Worm (Caenorhabditis elegans) whole organism, L2 larva: ENCODE data around the gene srd-74.

ENCODE experiments used
- C34F6.9 ChIP-seq: fragments of 150-350 bp; optimal IDR thresholded peaks from 2 replicates; lab custom pipeline; 2014; ENCODE audit warnings: missing biosample characterization, missing genetic modification characterization
- F13H6.1 ChIP-seq: sonication (generic microtip); optimal IDR thresholded peaks from 2 replicates; lab custom pipeline; 2016; ENCODE audit warnings: missing genetic modification characterization, missing compliant biosample characterization
- ZK546.5 ChIP-seq: sonication (generic microtip); optimal IDR thresholded peaks from 2 replicates; lab custom pipeline; 2017; ENCODE audit warnings: missing biosample characterization, missing genetic modification characterization
- alr-1 ChIP-seq: fragments of 150-350 bp; optimal IDR thresholded peaks from 2 replicates; lab custom pipeline; 2014; ENCODE audit warnings: missing biosample characterization, missing genetic modification characterization
- aly-2 ChIP-seq: fragments of 150-350 bp; optimal IDR thresholded peaks from 2 replicates; lab custom pipeline; 2014; ENCODE audit warnings: missing biosample characterization, missing genetic modification characterization
- ama-1 ChIP-seq: fragments of 150-350 bp; optimal IDR thresholded peaks from 2 replicates; lab custom pipeline; 2018; ENCODE audit warnings: inconsistent platforms
- blmp-1 ChIP-seq: sonication (generic microtip); optimal IDR thresholded peaks from 2 replicates; lab custom pipeline; 2017; ENCODE audit warnings: missing genetic modification characterization, mild to moderate bottlenecking, missing compliant biosample characterization, antibody characterized with exemption, moderate library complexity; ENCODE audit not compliant: insufficient read depth
- ceh-16 ChIP-seq: fragments of 150-350 bp; optimal IDR thresholded peaks from 2 replicates; lab custom pipeline; 2014; ENCODE audit warnings: missing biosample characterization, missing genetic modification characterization
- crh-2 ChIP-seq: sonication (generic microtip); optimal IDR thresholded peaks from 2 replicates; lab custom pipeline; 2017; ENCODE audit warnings: missing biosample characterization, missing genetic modification characterization
- dmd-4 ChIP-seq: sonication (generic microtip); optimal IDR thresholded peaks from 2 replicates; lab custom pipeline; 2017; ENCODE audit warnings: missing biosample characterization, missing genetic modification characterization
- egl-27 ChIP-seq: sonication (generic microtip); optimal IDR thresholded peaks from 3 replicates; lab custom pipeline; 2017; ENCODE audit warnings: missing biosample characterization, missing genetic modification reagents, missing genetic modification characterization
- elt-1 ChIP-seq: fragments of 150-350 bp; optimal IDR thresholded peaks from 2 replicates; lab custom pipeline; 2014; ENCODE audit warnings: missing biosample characterization, missing genetic modification characterization
- elt-3 ChIP-seq: sonication (generic microtip); optimal IDR thresholded peaks from 2 replicates; lab custom pipeline; 2017; ENCODE audit warnings: missing biosample characterization, missing genetic modification characterization
- fos-1 ChIP-seq: fragments of 150-350 bp; optimal IDR thresholded peaks from 2 replicates; lab custom pipeline; 2014; ENCODE audit warnings: missing biosample characterization, missing genetic modification characterization
- gmeb-1 ChIP-seq: fragments of 150-350 bp; optimal IDR thresholded peaks from 2 replicates; lab custom pipeline; 2014; ENCODE audit warnings: missing biosample characterization, missing genetic modification characterization
- lin-13 ChIP-seq: fragments of 150-350 bp; optimal IDR thresholded peaks from 2 replicates; lab custom pipeline; 2014; ENCODE audit warnings: missing biosample characterization, missing genetic modification reagents, missing genetic modification characterization
- lin-39 ChIP-seq: fragments of 150-350 bp; optimal IDR thresholded peaks from 2 replicates; lab custom pipeline; 2014; ENCODE audit warnings: missing biosample characterization, missing genetic modification reagents, missing genetic modification characterization
- lsy-2 ChIP-seq, 2 experiments: fragments of 150-350 bp in 1 of 2; sonication (generic microtip) in 1 of 2; optimal IDR thresholded peaks; 2 replicates each; lab custom pipeline; 2014 to 2017; ENCODE audit warnings: missing biosample characterization in 2 of 2, missing genetic modification characterization in 2 of 2
- mab-5 ChIP-seq: fragments of 150-350 bp; optimal IDR thresholded peaks from 2 replicates; lab custom pipeline; 2014; ENCODE audit warnings: missing biosample characterization, missing genetic modification characterization
- mdl-1 ChIP-seq, 2 experiments: fragments of 150-350 bp in 1 of 2; sonication (generic microtip) in 1 of 2; optimal IDR thresholded peaks; 2 replicates each; lab custom pipeline; 2017; ENCODE audit warnings: missing biosample characterization in 2 of 2, missing genetic modification characterization in 2 of 2
- nhr-129 ChIP-seq: fragments of 150-350 bp; optimal IDR thresholded peaks from 2 replicates; lab custom pipeline; 2014; ENCODE audit warnings: missing biosample characterization, missing genetic modification characterization
- nhr-77 ChIP-seq: fragments of 150-350 bp; optimal IDR thresholded peaks from 2 replicates; lab custom pipeline; 2014; ENCODE audit warnings: missing biosample characterization, missing genetic modification characterization
- peb-1 ChIP-seq: fragments of 150-350 bp; optimal IDR thresholded peaks from 2 replicates; lab custom pipeline; 2014; ENCODE audit warnings: missing biosample characterization, missing genetic modification characterization
- sem-4 ChIP-seq: fragments of 150-350 bp; optimal IDR thresholded peaks from 2 replicates; lab custom pipeline; 2014; ENCODE audit warnings: missing biosample characterization, missing genetic modification reagents, missing genetic modification characterization
- skn-1 ChIP-seq: sonication (generic microtip); optimal IDR thresholded peaks from 2 replicates; lab custom pipeline; 2017; ENCODE audit warnings: missing biosample characterization, missing genetic modification characterization
- sma-3 ChIP-seq: sonication (generic microtip); optimal IDR thresholded peaks from 2 replicates; lab custom pipeline; 2016; ENCODE audit warnings: missing genetic modification reagents, missing genetic modification characterization, missing compliant biosample characterization
- sma-9 ChIP-seq, 2 experiments: fragments of 150-350 bp in 1 of 2; sonication (generic microtip) in 1 of 2; optimal IDR thresholded peaks; 2 replicates each; lab custom pipeline; 2014 to 2016; ENCODE audit warnings: missing genetic modification characterization in 2 of 2, mild to moderate bottlenecking in 1 of 2, missing biosample characterization in 1 of 2, missing compliant biosample characterization in 1 of 2, missing genetic modification reagents in 1 of 2, moderate library complexity in 1 of 2
- snpc-4 ChIP-seq: fragments of 150-350 bp; optimal IDR thresholded peaks from 2 replicates; lab custom pipeline; 2014; ENCODE audit warnings: missing biosample characterization, missing genetic modification characterization
- unc-55 ChIP-seq: fragments of 150-350 bp; sonication (generic microtip); optimal IDR thresholded peaks from 3 replicates; lab custom pipeline; 2014; ENCODE audit warnings: missing biosample characterization, missing genetic modification reagents, missing genetic modification characterization
- unc-62 ChIP-seq: fragments of 150-350 bp; optimal IDR thresholded peaks from 2 replicates; lab custom pipeline; 2014; ENCODE audit warnings: missing biosample characterization, missing genetic modification reagents, missing genetic modification characterization
- ztf-11 ChIP-seq: sonication (generic microtip); optimal IDR thresholded peaks from 2 replicates; lab custom pipeline; 2017; ENCODE audit warnings: missing biosample characterization, missing genetic modification characterization
- ztf-4 ChIP-seq: fragments of 150-350 bp; optimal IDR thresholded peaks from 2 replicates; lab custom pipeline; 2014; ENCODE audit warnings: missing biosample characterization, missing genetic modification characterization

srd-74 gene

DNA sequence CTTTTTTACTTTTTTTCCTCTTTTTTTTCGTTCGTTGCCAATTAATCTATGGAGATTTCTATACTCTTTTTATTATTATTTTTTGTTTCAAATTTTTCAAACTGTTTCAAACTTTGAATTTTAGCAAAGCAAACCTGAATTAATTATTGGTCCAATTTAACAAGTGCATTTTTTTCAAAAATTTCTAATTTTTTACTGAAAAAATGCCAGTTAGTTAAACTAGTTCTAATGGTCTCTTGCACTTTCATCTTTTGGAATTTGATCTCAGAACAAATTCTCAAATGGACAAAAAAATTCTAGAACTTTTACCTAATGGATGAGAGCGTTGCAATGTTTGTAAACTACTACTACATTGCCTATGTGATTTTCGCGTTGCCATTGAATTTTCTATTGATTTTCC, at the start of gene srd-74:
TSS of gene srd-74 (plus strand) at position 301 of the 400 bp plus-strand sequence.
- no peak for TF ChIP-seq skn-1 (tag; lab: Kevin White, UChicago)
- TF ChIP-seq ztf-11 (tag; lab: Kevin White, UChicago) = no peak
- TF ChIP-seq aly-2 = no peak

DNA sequence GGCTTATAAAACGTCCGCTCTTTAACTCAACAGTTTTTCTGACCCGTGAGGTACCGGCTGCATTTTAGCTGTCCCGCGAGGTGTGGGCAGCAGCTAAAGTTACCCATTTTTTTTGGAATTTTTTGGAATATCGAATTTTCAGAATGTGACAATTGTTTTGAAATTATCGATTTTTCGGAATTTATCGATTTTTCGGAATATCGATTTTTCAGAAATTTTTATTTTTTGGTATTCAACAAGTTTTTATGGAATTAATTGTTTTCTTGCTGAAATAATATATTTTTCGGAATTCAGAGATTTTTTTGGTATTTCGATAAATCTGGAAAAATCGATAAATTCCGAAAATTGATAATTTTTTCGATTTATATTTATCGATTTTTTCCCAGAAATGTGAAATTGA, 49.0 kb upstream of the srd-74 start:
- TF ChIP-seq peb-1 (tag; lab: Kevin White, UChicago) = no peak
- no peak for TF ChIP-seq blmp-1 (tag; lab: Kevin White, UChicago)
- no peak for TF ChIP-seq F13H6.1 (tag; lab: Kevin White, UChicago)
- TF ChIP-seq nhr-77 (tag; lab: Kevin White, UChicago) = no peak
- TF ChIP-seq unc-55 (GFP tag; lab: Kevin White, UChicago) = no peak
- no peak for TF ChIP-seq alr-1 (tag; lab: Kevin White, UChicago)
- no peak for TF ChIP-seq dmd-4 (tag; lab: Kevin White, UChicago)
- no peak for TF ChIP-seq snpc-4 (tag; lab: Kevin White, UChicago)
- TF ChIP-seq unc-62 = no peak

DNA sequence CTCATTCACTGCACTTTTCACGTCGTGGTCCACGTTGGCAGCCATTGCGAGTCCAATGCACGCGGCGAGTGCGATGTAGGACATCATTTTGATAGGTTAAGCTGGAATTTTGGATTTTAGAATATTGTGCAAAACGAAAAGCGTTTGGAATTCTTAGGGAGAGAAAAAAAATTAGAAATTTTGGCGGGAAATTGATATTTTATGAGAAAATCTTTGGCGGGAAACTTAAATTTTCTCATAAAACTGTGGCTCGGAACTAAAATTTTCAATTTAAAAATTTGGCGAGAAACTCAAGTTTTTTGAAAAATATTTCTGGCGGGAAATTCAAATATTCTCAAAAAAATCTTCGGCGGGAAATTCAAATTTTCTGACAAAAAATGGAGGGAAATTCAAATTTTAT, 44.4 kb upstream of the srd-74 start, which contains the start of gene sup-1:
TSS of gene sup-1 (minus strand) at position 101 of the 400 bp plus-strand sequence.
- TF ChIP-seq ztf-4 (tag; lab: Kevin White, UChicago) (no peak), alr-1 (tag; lab: Kevin White, UChicago) (no peak), nhr-129 (no peak), peb-1 (tag; lab: Kevin White, UChicago) (no peak), ZK546.5 (no peak), gmeb-1 (tag; lab: Kevin White, UChicago) (no peak), unc-62 (no peak)

DNA sequence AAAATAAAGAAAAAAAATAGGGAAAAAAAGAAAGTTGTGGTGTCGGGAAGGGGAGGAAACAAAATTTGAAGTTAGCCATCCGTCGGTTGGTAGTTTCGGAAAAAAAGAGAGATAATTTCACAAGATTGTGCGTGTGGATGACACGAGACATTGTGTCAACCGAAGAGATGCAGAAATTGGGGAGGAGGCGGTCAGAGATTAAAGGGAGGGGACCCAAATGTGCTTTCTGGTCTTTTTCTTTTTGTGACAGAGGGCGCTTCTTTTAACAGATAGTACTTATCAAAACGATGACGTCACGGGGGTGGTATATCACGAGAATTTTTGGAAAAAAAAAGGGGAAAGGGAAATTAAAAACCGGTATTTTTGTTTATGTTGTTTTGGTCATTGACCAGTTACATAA, 43.4 kb upstream of the srd-74 start:
- TF ChIP-seq C34F6.9 (peak; percentile 37), sem-4 (tag; lab: Kevin White, UChicago) (peak; percentile 90), crh-2 (tag; lab: Kevin White, UChicago) (peak; percentile 46), mdl-1 (tag; optimal IDR thresholded peaks at IDR 0.05; lab: Kevin White, UChicago) (peak; percentile 12 to 27), gmeb-1 (tag; lab: Kevin White, UChicago) (peak; percentile 13), elt-1 (tag; lab: Kevin White, UChicago) (no peak), aly-2 (no peak), ama-1 (lab: Kevin White, UChicago) (no peak), elt-3 (tag; lab: Kevin White, UChicago) (no peak), mab-5 (tag; lab: Kevin White, UChicago) (peak; percentile 33), lin-13 (GFP tag; lab: Kevin White, UChicago) (peak; percentile 27), sma-9 (GFP tag; optimal IDR thresholded peaks at IDR 0.05; lab: Kevin White, UChicago) (peak; percentile 70), sma-9 (tag; optimal IDR thresholded peaks at IDR 0.05; lab: Kevin White, UChicago) (no peak), lin-39 (tag; lab: Kevin White, UChicago) (no peak), egl-27 (tag; lab: Kevin White, UChicago) (peak; percentile 16), sma-3 (no peak), fos-1 (peak; percentile 14), nhr-129 (peak; percentile 34), blmp-1 (tag; lab: Kevin White, UChicago) (peak; percentile 33), unc-55 (GFP tag; lab: Kevin White, UChicago) (peak; percentile 47), snpc-4 (tag; lab: Kevin White, UChicago) (peak; percentile 1), F13H6.1 (tag; lab: Kevin White, UChicago) (peak; percentile 54), ztf-4 (tag; lab: Kevin White, UChicago) (peak; percentile 21), lsy-2 (tag; optimal IDR thresholded peaks at IDR 0.05; lab: Kevin White, UChicago) (peak in 1 of 2 experiments; percentile 64)

DNA sequence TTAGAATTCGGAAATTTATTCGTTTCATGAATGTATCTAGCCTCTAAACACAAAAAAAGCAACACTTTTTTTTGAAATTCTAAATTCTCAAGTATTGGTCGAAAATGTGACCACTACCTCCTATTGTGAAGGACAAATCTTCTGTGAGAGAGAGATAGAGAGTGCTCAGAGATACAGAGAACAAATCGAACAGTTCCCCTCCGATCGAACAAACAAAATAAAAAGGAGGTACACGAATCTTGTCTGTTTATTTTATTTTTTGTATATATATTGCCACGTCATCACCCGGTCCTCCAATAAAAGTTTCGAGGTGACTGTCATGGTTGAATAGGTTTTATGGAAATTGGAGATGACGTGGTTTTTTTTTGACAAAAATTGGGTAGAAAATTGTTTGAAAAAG, 41.0 kb upstream of the srd-74 start:
- TF ChIP-seq C34F6.9 = peak; percentile 1
- no peak for TF ChIP-seq nhr-129
- TF ChIP-seq lin-39 (tag; lab: Kevin White, UChicago) = no peak
- TF ChIP-seq crh-2 (tag; lab: Kevin White, UChicago) = peak; percentile 57
- TF ChIP-seq F13H6.1 (tag; lab: Kevin White, UChicago) = peak; percentile 19

DNA sequence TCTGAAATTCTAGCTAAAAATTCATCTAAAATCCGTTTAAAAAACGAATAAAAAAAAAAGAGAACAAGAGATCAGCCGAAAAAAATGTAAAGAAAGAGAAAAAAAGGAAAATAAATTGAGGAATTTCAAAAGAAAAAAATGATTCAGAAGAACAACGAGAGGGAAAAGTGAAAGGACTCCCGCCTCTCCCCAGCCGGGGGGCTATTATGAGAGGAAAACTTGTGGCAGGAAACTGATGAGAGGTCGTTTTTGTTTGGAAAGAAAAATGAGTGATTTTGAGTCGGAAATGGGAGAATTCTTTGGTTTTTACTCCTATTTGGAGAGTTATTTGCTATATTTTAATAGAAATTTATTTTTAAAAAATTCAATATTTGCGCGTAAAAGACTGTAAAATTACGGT, 39.7 kb upstream of the srd-74 start:
- TF ChIP-seq blmp-1 (tag; lab: Kevin White, UChicago) (peak; percentile 69), ceh-16 (tag; lab: Kevin White, UChicago) (no peak), sem-4 (tag; lab: Kevin White, UChicago) (peak; percentile 42)
